Fruit fly (Drosophila melanogaster) whole organism, embryonic: ENCODE results near the gene Rip11.

ENCODE experiments used
- C15 ChIP-seq: fragments of 200-800 bp; sonication (Bioruptor generic); IDR thresholded peaks from 3 replicates; pipeline ENCODE4 v1.3.6; 2022; ENCODE audit warnings: missing biosample characterization, missing genetic modification characterization
- CG11723 ChIP-seq: fragments of 200-800 bp; sonication (Bioruptor generic); optimal IDR thresholded peaks from 2 replicates; lab custom pipeline; 2017; ENCODE audit warnings: missing biosample characterization, mild to moderate bottlenecking, missing genetic modification characterization
- CG12104 ChIP-seq: fragments of 200-800 bp; sonication (Bioruptor generic); optimal IDR thresholded peaks from 3 replicates; lab custom pipeline; 2016; ENCODE audit warnings: missing biosample characterization, missing genetic modification characterization
- CG13775 ChIP-seq: fragments of 200-800 bp; sonication (Bioruptor generic); optimal IDR thresholded peaks from 3 replicates; lab custom pipeline; 2017; ENCODE audit warnings: missing biosample characterization, mild to moderate bottlenecking, missing genetic modification characterization
- CG14050 ChIP-seq: fragments of 200-800 bp; sonication (Bioruptor generic); IDR thresholded peaks from 3 replicates; pipeline ENCODE4 v1.3.6; 2022; ENCODE audit warnings: missing biosample characterization, missing genetic modification characterization
- CG14441 ChIP-seq: fragments of 200-800 bp; sonication (Bioruptor generic); IDR thresholded peaks from 2 replicates; pipeline ENCODE4 v1.3.6; 2022; ENCODE audit warnings: missing biosample characterization, missing genetic modification characterization
- CG14860 ChIP-seq: fragments of 200-800 bp; sonication (Bioruptor generic); IDR thresholded peaks from 3 replicates; pipeline ENCODE4 v1.3.6; 2022; ENCODE audit warnings: missing biosample characterization, missing genetic modification characterization; ENCODE audit not compliant: partially characterized antibody
- CG18476 ChIP-seq: fragments of 200-800 bp; sonication (Bioruptor generic); optimal IDR thresholded peaks from 2 replicates; lab custom pipeline; 2016; ENCODE audit warnings: missing biosample characterization, mild to moderate bottlenecking, missing genetic modification characterization
- CG2120 ChIP-seq: fragments of 200-800 bp; sonication (Bioruptor generic); optimal IDR thresholded peaks from 3 replicates; lab custom pipeline; 2016; ENCODE audit warnings: missing biosample characterization, missing genetic modification characterization
- CG2129 ChIP-seq: fragments of 200-800 bp; sonication (Bioruptor generic); IDR thresholded peaks from 2 replicates; pipeline ENCODE4 v1.3.6; 2022; ENCODE audit warnings: missing biosample characterization, missing genetic modification characterization; ENCODE audit not compliant: partially characterized antibody
- CG2199 ChIP-seq: fragments of 200-800 bp; sonication (Bioruptor generic); IDR thresholded peaks from 3 replicates; pipeline ENCODE4 v1.3.6; 2022; ENCODE audit warnings: missing biosample characterization, missing genetic modification characterization
- CG33557 ChIP-seq: fragments of 200-800 bp; sonication (Bioruptor generic); optimal IDR thresholded peaks from 2 replicates; lab custom pipeline; 2019; ENCODE audit warnings: missing biosample characterization, mild to moderate bottlenecking, missing genetic modification characterization, moderate library complexity
- CG4328 ChIP-seq: fragments of 200-800 bp; sonication (Bioruptor generic); optimal IDR thresholded peaks from 3 replicates; lab custom pipeline; 2017; ENCODE audit warnings: missing biosample characterization, missing genetic modification reagents, missing genetic modification characterization
- CG4360 ChIP-seq: fragments of 200-800 bp; sonication (Bioruptor generic); IDR thresholded peaks from 2 replicates; pipeline ENCODE4 v1.3.6; 2022; ENCODE audit warnings: missing biosample characterization, missing genetic modification characterization
- CG4424 ChIP-seq: fragments of 200-800 bp; sonication (Bioruptor generic); optimal IDR thresholded peaks from 3 replicates; lab custom pipeline; 2016; ENCODE audit warnings: missing biosample characterization, missing genetic modification characterization
- CG4617 ChIP-seq: fragments of 200-800 bp; sonication (Bioruptor generic); optimal IDR thresholded peaks from 3 replicates; lab custom pipeline; 2016; ENCODE audit warnings: missing biosample characterization, missing genetic modification characterization, borderline replicate concordance
- CG5245 ChIP-seq: fragments of 200-800 bp; sonication (Bioruptor generic); optimal IDR thresholded peaks from 3 replicates; lab custom pipeline; 2016; ENCODE audit warnings: missing biosample characterization, missing genetic modification characterization
- CG7745 ChIP-seq: fragments of 200-800 bp; sonication (Bioruptor generic); optimal IDR thresholded peaks from 2 replicates; lab custom pipeline; 2018; ENCODE audit warnings: missing biosample characterization, mild to moderate bottlenecking, missing genetic modification characterization, moderate library complexity
- CG8478 ChIP-seq: fragments of >200 bp; optimal IDR thresholded peaks from 2 replicates; lab custom pipeline; 2018
- CkIIα-i1 ChIP-seq: fragments of 200-800 bp; sonication (Bioruptor generic); IDR thresholded peaks from 2 replicates; pipeline ENCODE4 v1.3.6; 2022; ENCODE audit warnings: missing biosample characterization, missing genetic modification characterization
- Doc3 ChIP-seq: fragments of 200-800 bp; sonication (Bioruptor generic); IDR thresholded peaks from 3 replicates; pipeline ENCODE4 v1.3.6; 2022; ENCODE audit warnings: missing biosample characterization, missing genetic modification characterization; ENCODE audit not compliant: partially characterized antibody
- Fer3 ChIP-seq: fragments of 200-800 bp; sonication (Bioruptor generic); optimal IDR thresholded peaks from 2 replicates; lab custom pipeline; 2018; ENCODE audit warnings: missing biosample characterization, mild to moderate bottlenecking, missing genetic modification characterization, moderate library complexity
- H15 ChIP-seq: fragments of 200-800 bp; sonication (Bioruptor generic); IDR thresholded peaks from 3 replicates; pipeline ENCODE4 v1.3.6; 2022; ENCODE audit warnings: missing biosample characterization, missing genetic modification characterization
- HLH54F ChIP-seq: fragments of 200-800 bp; sonication (Bioruptor generic); optimal IDR thresholded peaks from 3 replicates; lab custom pipeline; 2016; ENCODE audit warnings: missing biosample characterization, missing genetic modification characterization
- Hmr ChIP-seq: fragments of 200-800 bp; sonication (Bioruptor generic); optimal IDR thresholded peaks from 3 replicates; lab custom pipeline; 2017; ENCODE audit warnings: mild to moderate bottlenecking, missing biosample characterization, missing genetic modification reagents, missing genetic modification characterization
- Jarid2 ChIP-seq: fragments of 200-800 bp; sonication (Bioruptor generic); optimal IDR thresholded peaks from 3 replicates; lab custom pipeline; 2017; ENCODE audit warnings: mild to moderate bottlenecking, missing biosample characterization, missing genetic modification reagents, missing genetic modification characterization
- Mad ChIP-seq: fragments of 200-800 bp; sonication (Bioruptor generic); optimal IDR thresholded peaks from 2 replicates; lab custom pipeline; 2016; ENCODE audit warnings: missing biosample characterization, missing genetic modification characterization
- Myb ChIP-seq: fragments of 200-800 bp; sonication (Bioruptor generic); optimal IDR thresholded peaks from 2 replicates; lab custom pipeline; 2016; ENCODE audit warnings: missing biosample characterization, missing genetic modification characterization
- NC2β ChIP-seq: fragments of 200-800 bp; sonication (Bioruptor generic); optimal IDR thresholded peaks from 2 replicates; lab custom pipeline; 2016; ENCODE audit warnings: missing biosample characterization, missing genetic modification characterization
- NfI ChIP-seq: fragments of 200-800 bp; sonication (Bioruptor generic); optimal IDR thresholded peaks from 3 replicates; lab custom pipeline; 2018; ENCODE audit warnings: missing biosample characterization, mild to moderate bottlenecking, missing genetic modification characterization, moderate library complexity
- Ptx1 ChIP-seq: fragments of 200-800 bp; sonication (Bioruptor generic); IDR thresholded peaks from 2 replicates; pipeline ENCODE4 v1.3.6; 2022; ENCODE audit warnings: missing biosample characterization, missing genetic modification characterization
- Sox102F ChIP-seq: fragments of 200-800 bp; sonication (Bioruptor generic); optimal IDR thresholded peaks from 2 replicates; lab custom pipeline; 2018; ENCODE audit warnings: missing biosample characterization, mild to moderate bottlenecking, missing genetic modification characterization, moderate library complexity
- Ssrp ChIP-seq: fragments of 200-800 bp; sonication (Bioruptor generic); optimal IDR thresholded peaks from 2 replicates; lab custom pipeline; 2018; ENCODE audit warnings: missing biosample characterization, mild to moderate bottlenecking, missing genetic modification characterization, moderate library complexity
- YL-1 ChIP-seq: fragments of 200-800 bp; sonication (Bioruptor generic); optimal IDR thresholded peaks from 3 replicates; lab custom pipeline; 2017; ENCODE audit warnings: missing biosample characterization, mild to moderate bottlenecking, missing genetic modification characterization
- ara ChIP-seq: fragments of 200-800 bp; sonication (Bioruptor generic); IDR thresholded peaks from 2 replicates; pipeline ENCODE4 v1.3.6; 2022; ENCODE audit warnings: missing biosample characterization, missing genetic modification characterization
- bbx ChIP-seq: fragments of 200-800 bp; sonication (Bioruptor generic); IDR thresholded peaks from 2 replicates; pipeline ENCODE4 v1.3.6; 2022; ENCODE audit warnings: missing biosample characterization, missing genetic modification characterization; ENCODE audit not compliant: partially characterized antibody
- chif ChIP-seq, 2 experiments: fragments of 200-800 bp; sonication (Bioruptor generic); optimal IDR thresholded peaks; 3 replicates each; lab custom pipeline; 2016; ENCODE audit warnings: missing biosample characterization in 2 of 2, missing genetic modification characterization in 2 of 2
- chm ChIP-seq: fragments of 200-800 bp; sonication (Bioruptor generic); IDR thresholded peaks from 2 replicates; pipeline ENCODE4 v1.3.6; 2022; ENCODE audit warnings: missing biosample characterization, missing genetic modification characterization
- chn ChIP-seq: fragments of 200-800 bp; sonication (Bioruptor generic); optimal IDR thresholded peaks from 2 replicates; lab custom pipeline; 2016; ENCODE audit warnings: missing biosample characterization, missing genetic modification characterization
- ci ChIP-seq: fragments of 200-800 bp; sonication (Bioruptor generic); IDR thresholded peaks from 3 replicates; pipeline ENCODE4 v1.3.6; 2022; ENCODE audit warnings: missing biosample characterization, missing genetic modification characterization
- cwo ChIP-seq: fragments of 200-800 bp; sonication (Bioruptor generic); optimal IDR thresholded peaks from 3 replicates; lab custom pipeline; 2017; ENCODE audit warnings: missing biosample characterization, missing genetic modification characterization, mild to moderate bottlenecking, moderate library complexity, missing genetic modification reagents
- danr ChIP-seq: fragments of 200-800 bp; sonication (Bioruptor generic); IDR thresholded peaks from 2 replicates; pipeline ENCODE4 v1.3.6; 2022; ENCODE audit warnings: missing biosample characterization, missing genetic modification characterization
- klu ChIP-seq: fragments of 200-800 bp; sonication (Bioruptor generic); IDR thresholded peaks from 2 replicates; pipeline ENCODE4 v1.3.6; 2022; ENCODE audit warnings: missing biosample characterization, missing genetic modification characterization
- nerfin-2 ChIP-seq: fragments of 200-800 bp; sonication (Bioruptor generic); IDR thresholded peaks from 2 replicates; pipeline ENCODE4 v1.3.6; 2022; ENCODE audit warnings: missing biosample characterization, missing genetic modification characterization; ENCODE audit not compliant: partially characterized antibody
- p53 ChIP-seq: fragments of 200-800 bp; sonication (Bioruptor generic); optimal IDR thresholded peaks from 2 replicates; lab custom pipeline; 2016; ENCODE audit warnings: missing biosample characterization, missing genetic modification characterization
- pnt ChIP-seq: fragments of 200-800 bp; sonication (Bioruptor generic); optimal IDR thresholded peaks from 3 replicates; lab custom pipeline; 2016; ENCODE audit warnings: missing biosample characterization, missing genetic modification characterization
- shn ChIP-seq: fragments of 200-800 bp; sonication (Bioruptor generic); optimal IDR thresholded peaks from 3 replicates; lab custom pipeline; 2016; ENCODE audit warnings: missing biosample characterization, missing genetic modification characterization
- tap ChIP-seq: fragments of 200-800 bp; optimal IDR thresholded peaks from 3 replicates; lab custom pipeline; 2019; ENCODE audit warnings: missing biosample characterization, mild to moderate bottlenecking, missing genetic modification characterization, moderate library complexity
- trh ChIP-seq: fragments of 200-800 bp; sonication (Bioruptor generic); optimal IDR thresholded peaks from 2 replicates; lab custom pipeline; 2016; ENCODE audit warnings: missing biosample characterization, missing genetic modification characterization
- ttk ChIP-seq: fragments of 200-800 bp; sonication (Bioruptor generic); IDR thresholded peaks from 2 replicates; pipeline ENCODE4 v2.1.2; 2022; ENCODE audit warnings: missing biosample characterization, missing genetic modification characterization
- tx ChIP-seq: fragments of 200-800 bp; sonication (Bioruptor generic); optimal IDR thresholded peaks from 2 replicates; lab custom pipeline; 2016; ENCODE audit warnings: missing biosample characterization, missing genetic modification characterization
- unpg ChIP-seq: fragments of 200-800 bp; sonication (Bioruptor generic); optimal IDR thresholded peaks from 3 replicates; lab custom pipeline; 2018; ENCODE audit warnings: missing biosample characterization, mild to moderate bottlenecking, missing genetic modification characterization, moderate library complexity

Rip11 gene

DNA sequence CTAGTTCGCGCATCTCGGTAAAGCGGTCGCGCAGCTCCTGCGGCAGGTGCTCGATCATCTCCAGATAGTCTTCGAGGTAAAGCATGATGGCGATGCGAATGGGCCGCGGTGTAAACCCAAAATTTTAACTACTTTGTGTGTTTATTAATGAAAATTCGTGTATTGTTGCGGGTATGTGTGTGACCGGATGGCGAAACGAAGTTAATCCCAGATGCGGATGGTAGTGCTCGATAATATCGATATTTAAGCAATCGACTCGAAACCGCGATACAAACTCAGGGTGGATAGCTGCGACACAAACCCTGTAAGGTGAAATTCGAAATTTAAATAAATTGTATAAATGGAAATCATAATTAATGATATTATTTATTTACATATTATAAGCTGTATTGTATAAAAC, 5.4 kb upstream of the Rip11 start, which contains the start of gene Ing3 (continued):
- TF ChIP-seq Doc3 (peak; percentile 40; the same call in 1 of the 3 replicates), CG5245 (GFP tag; lab: Kevin White, UChicago) (no peak), chif (GFP tag; optimal IDR thresholded peaks at IDR 0.05; lab: Kevin White, UChicago) (no peak), H15 (GFP tag; lab: Robert Waterston, UW) (no peak), CG33557 (GFP tag; lab: Kevin White, UChicago) (no peak), Jarid2 (GFP tag; lab: Kevin White, UChicago) (no peak), shn (GFP tag; lab: Kevin White, UChicago) (no peak), CG14050 (GFP tag; lab: Robert Waterston, UW) (no peak), CG4424 (no peak), ci (GFP tag; lab: Robert Waterston, UW) (no peak), Myb (GFP tag; lab: Kevin White, UChicago) (peak; percentile 31), p53 (GFP tag; lab: Kevin White, UChicago) (no peak), Fer3 (tag; lab: Kevin White, UChicago) (no peak), CG11723 (GFP tag; lab: Kevin White, UChicago) (no peak), CG8478 (no peak), CG12104 (GFP tag; lab: Kevin White, UChicago) (no peak), CG2120 (GFP tag; lab: Kevin White, UChicago) (no peak), CkIIα-i1 (GFP tag; lab: Robert Waterston, UW) (no peak), bbx (GFP tag; lab: Robert Waterston, UW) (peak; percentile 77), CG13775 (GFP tag; lab: Kevin White, UChicago) (no peak), Ptx1 (GFP tag; lab: Robert Waterston, UW) (no peak), Sox102F (GFP tag; lab: Kevin White, UChicago) (no peak), Ssrp (tag; lab: Kevin White, UChicago) (no peak), pnt (GFP tag; lab: Kevin White, UChicago) (no peak), CG4360 (GFP tag; lab: Robert Waterston, UW) (no peak), nerfin-2 (no peak; the same call in 1 of the 2 replicates), unpg (GFP tag; lab: Kevin White, UChicago) (no peak), chm (GFP tag; lab: Robert Waterston, UW) (no peak), CG14860 (GFP tag; lab: Robert Waterston, UW) (no peak), danr (GFP tag; lab: Robert Waterston, UW) (no peak), CG2129 (GFP tag; lab: Robert Waterston, UW) (peak; percentile 32; the same call in 1 of the 2 replicates), NfI (GFP tag; lab: Kevin White, UChicago) (no peak), Hmr (peak; percentile 1), tx (no peak), C15 (no peak), Mad (GFP tag; lab: Kevin White, UChicago) (no peak), CG4328 (no peak), cwo (GFP tag; lab: Kevin White, UChicago) (no peak), ara (GFP tag; lab: Robert Waterston, UW) (no peak), ttk (GFP tag; lab: Robert Waterston, UW) (no peak), NC2β (GFP tag; lab: Kevin White, UChicago) (no peak), CG18476 (GFP tag; lab: Kevin White, UChicago) (no peak), CG4617 (GFP tag; lab: Kevin White, UChicago) (peak; percentile 70), trh (GFP tag; lab: Kevin White, UChicago) (no peak), CG14441 (GFP tag; lab: Robert Waterston, UW) (no peak), HLH54F (GFP tag; lab: Kevin White, UChicago) (no peak), klu (GFP tag; lab: Robert Waterston, UW) (no peak), CG7745 (no peak), CG2199 (no peak), YL-1 (GFP tag; lab: Kevin White, UChicago) (peak; percentile 23), chn (GFP tag; lab: Kevin White, UChicago) (no peak), tap (tag; lab: Kevin White, UChicago) (no peak)
